Worm (Caenorhabditis elegans) whole organism, L1 larva: ENCODE results near the gene pcp-1.

ENCODE experiments used
- C16A3.4 ChIP-seq: fragments of 150-350 bp; optimal IDR thresholded peaks from 2 replicates; lab custom pipeline; 2014; ENCODE audit warnings: missing biosample characterization, missing genetic modification characterization
- ama-1 ChIP-seq: fragments of 150-350 bp; optimal IDR thresholded peaks from 2 replicates; lab custom pipeline; 2014
- ceh-82 ChIP-seq, 3 experiments: fragments of 150-350 bp in 1 of 3; sonication (generic microtip) in 2 of 3; optimal IDR thresholded peaks; 2 replicates each; lab custom pipeline; 2014 to 2017; ENCODE audit warnings: missing biosample characterization in 3 of 3, missing genetic modification characterization in 3 of 3
- ces-1 ChIP-seq: fragments of 150-350 bp; optimal IDR thresholded peaks from 2 replicates; lab custom pipeline; 2014; ENCODE audit warnings: missing biosample characterization, missing genetic modification reagents, missing genetic modification characterization
- mep-1 ChIP-seq: fragments of 150-350 bp; optimal IDR thresholded peaks from 2 replicates; lab custom pipeline; 2014; ENCODE audit warnings: missing biosample characterization, missing genetic modification characterization
- skn-1 ChIP-seq: fragments of 150-350 bp; optimal IDR thresholded peaks from 2 replicates; lab custom pipeline; 2014; ENCODE audit warnings: missing biosample characterization, missing genetic modification characterization
- snpc-4 ChIP-seq: fragments of 150-350 bp; optimal IDR thresholded peaks from 2 replicates; lab custom pipeline; 2014; ENCODE audit warnings: missing biosample characterization, missing genetic modification characterization
- swsn-7 ChIP-seq: sonication (generic microtip); optimal IDR thresholded peaks from 2 replicates; lab custom pipeline; 2016; ENCODE audit warnings: missing genetic modification characterization, missing compliant biosample characterization
- zag-1 ChIP-seq: fragments of 150-350 bp; optimal IDR thresholded peaks from 2 replicates; lab custom pipeline; 2014; ENCODE audit warnings: missing biosample characterization, missing genetic modification characterization

ce11 chrIII:7711908-7712359 lies 46.8 kb upstream of the pcp-1 start, which contains the start of gene C03B8.3:
- TF ChIP-seq snpc-4 (tag; lab: Kevin White, UChicago) (no peak), C16A3.4 (tag; lab: Kevin White, UChicago) (no peak), ces-1 (GFP tag; lab: Kevin White, UChicago) (no peak), ceh-82 (tag; optimal IDR thresholded peaks at IDR 0.05; lab: Kevin White, UChicago) (no peak), skn-1 (no peak), ama-1 (lab: Kevin White, UChicago) (no peak), zag-1 (tag; lab: Kevin White, UChicago) (no peak), swsn-7 (tag; lab: Kevin White, UChicago) (peak; percentile 5), mep-1 (no peak)
